Worm (Caenorhabditis elegans) whole organism, L3 larva: ENCODE results near the gene D1014.2.

Experiments
- egl-27 ChIP-seq: sonication (generic microtip); optimal IDR thresholded peaks from 4 replicates; lab custom pipeline; 2017; ENCODE audit warnings: missing biosample characterization, missing genetic modification reagents, missing genetic modification characterization
- elt-2 ChIP-seq: sonication (generic microtip); optimal IDR thresholded peaks from 2 replicates; lab custom pipeline; 2016; ENCODE audit warnings: missing genetic modification reagents, mild to moderate bottlenecking, missing genetic modification characterization, missing compliant biosample characterization
- lin-15B ChIP-seq: fragments of 150-350 bp; optimal IDR thresholded peaks from 2 replicates; lab custom pipeline; 2014; ENCODE audit warnings: missing biosample characterization, missing genetic modification characterization
- lin-39 ChIP-seq: fragments of 150-350 bp; optimal IDR thresholded peaks from 2 replicates; lab custom pipeline; 2018; ENCODE audit warnings: missing biosample characterization, missing genetic modification reagents, missing genetic modification characterization
- nhr-11 ChIP-seq: fragments of 150-350 bp; optimal IDR thresholded peaks from 2 replicates; lab custom pipeline; 2014; ENCODE audit warnings: missing biosample characterization, missing genetic modification characterization
- nhr-237 ChIP-seq: fragments of 150-350 bp; optimal IDR thresholded peaks from 2 replicates; lab custom pipeline; 2014; ENCODE audit warnings: missing biosample characterization, missing genetic modification characterization
- nhr-76 ChIP-seq: fragments of 150-350 bp; sonication (generic microtip); optimal IDR thresholded peaks from 5 replicates; lab custom pipeline; 2014; ENCODE audit warnings: missing biosample characterization, missing genetic modification characterization
- pqm-1 ChIP-seq: fragments of 150-350 bp; optimal IDR thresholded peaks from 2 replicates; lab custom pipeline; 2017; ENCODE audit warnings: missing biosample characterization, missing genetic modification characterization, inconsistent platforms
- sea-2 ChIP-seq: fragments of 150-350 bp; sonication (generic microtip); optimal IDR thresholded peaks from 4 replicates; lab custom pipeline; 2014; ENCODE audit warnings: missing biosample characterization, missing genetic modification reagents, missing genetic modification characterization
- tbx-2 ChIP-seq: sonication (generic microtip); optimal IDR thresholded peaks from 2 replicates; lab custom pipeline; 2016; ENCODE audit warnings: mild to moderate bottlenecking, missing genetic modification characterization, missing compliant biosample characterization
- unc-39 ChIP-seq: sonication (generic microtip); optimal IDR thresholded peaks from 4 replicates; lab custom pipeline; 2017; ENCODE audit warnings: missing biosample characterization, missing genetic modification characterization
- zag-1 ChIP-seq: fragments of 150-350 bp; optimal IDR thresholded peaks from 2 replicates; lab custom pipeline; 2014; ENCODE audit warnings: missing biosample characterization, missing genetic modification characterization

- TF ChIP-seq sea-2 (GFP tag; lab: Kevin White, UChicago) (no peak), lin-39 (tag; lab: Kevin White, UChicago) (no peak), nhr-237 (tag; lab: Kevin White, UChicago) (no peak), egl-27 (no peak), elt-2 (tag; lab: Kevin White, UChicago) (no peak), nhr-11 (tag; lab: Kevin White, UChicago) (no peak), unc-39 (no peak), nhr-76 (tag; lab: Kevin White, UChicago) (no peak), tbx-2 (no peak), lin-15B (no peak), pqm-1 (tag; lab: Kevin White, UChicago) (no peak), zag-1 (no peak)
Observed at ce11 chrV:8178279-8178678, 34.6 kb downstream of the D1014.2 start.
